Fruit fly (Drosophila melanogaster) whole organism, wandering third instar larva: ENCODE measurements around the gene CG31817.

Experiments used
- Abd-B ChIP-seq: fragments of >200 bp; optimal IDR thresholded peaks from 2 replicates; lab custom pipeline; 2017; ENCODE audit warnings: missing biosample characterization, missing genetic modification characterization
- CG32264 ChIP-seq: fragments of 200-800 bp; sonication (Bioruptor generic); optimal IDR thresholded peaks from 2 replicates; lab custom pipeline; 2016; ENCODE audit warnings: missing biosample characterization, missing genetic modification characterization
- CG9705 ChIP-seq: fragments of 200-800 bp; sonication (Bioruptor generic); optimal IDR thresholded peaks from 2 replicates; lab custom pipeline; 2018; ENCODE audit warnings: missing biosample characterization, mild to moderate bottlenecking, missing genetic modification characterization
- CrebA ChIP-seq: fragments of 200-800 bp; sonication (Bioruptor generic); optimal IDR thresholded peaks from 2 replicates; lab custom pipeline; 2016; ENCODE audit warnings: missing biosample characterization, mild to moderate bottlenecking, missing genetic modification characterization, borderline replicate concordance
- Dfd ChIP-seq: fragments of >200 bp; optimal IDR thresholded peaks from 2 replicates; lab custom pipeline; 2017; ENCODE audit warnings: missing biosample characterization, missing genetic modification characterization
- Dif ChIP-seq: fragments of 200-275, 200-300 bp; sonication (Bioruptor generic); optimal IDR thresholded peaks from 2 replicates; lab custom pipeline; 2018; ENCODE audit warnings: missing biosample characterization, missing genetic modification characterization; ENCODE audit not compliant: partially characterized antibody
- GATAd ChIP-seq: sonication (Bioruptor generic); optimal IDR thresholded peaks from 2 replicates; lab custom pipeline; 2016; ENCODE audit warnings: missing biosample characterization, missing genetic modification characterization
- HLH106 ChIP-seq: fragments of 200-800 bp; optimal IDR thresholded peaks from 3 replicates; lab custom pipeline; 2019; ENCODE audit warnings: missing biosample characterization, mild to moderate bottlenecking, missing genetic modification characterization, moderate library complexity
- Hnf4 ChIP-seq: fragments of 200-800 bp; sonication (Bioruptor generic); optimal IDR thresholded peaks from 2 replicates; lab custom pipeline; 2016; ENCODE audit warnings: missing biosample characterization, mild to moderate bottlenecking, missing genetic modification characterization
- Hr78 ChIP-seq: fragments of >200 bp; optimal IDR thresholded peaks from 2 replicates; lab custom pipeline; 2017; ENCODE audit warnings: missing biosample characterization, missing genetic modification characterization
- Hr83 ChIP-seq: fragments of 200-300 bp; sonication (Bioruptor generic); optimal IDR thresholded peaks from 2 replicates; lab custom pipeline; 2016; ENCODE audit warnings: missing biosample characterization, mild to moderate bottlenecking, missing genetic modification characterization, moderate library complexity; ENCODE audit not compliant: poor library complexity, severe bottlenecking
- Jra ChIP-seq: sonication (Bioruptor generic); optimal IDR thresholded peaks from 2 replicates; lab custom pipeline; 2016; ENCODE audit warnings: missing biosample characterization, missing genetic modification characterization
- Mio ChIP-seq: sonication (Bioruptor generic); optimal IDR thresholded peaks from 2 replicates; lab custom pipeline; 2016; ENCODE audit warnings: missing biosample characterization, missing genetic modification characterization
- Myc ChIP-seq: fragments of >200 bp; optimal IDR thresholded peaks from 2 replicates; lab custom pipeline; 2017
- N ChIP-seq: fragments of >200 bp; optimal IDR thresholded peaks from 2 replicates; lab custom pipeline; 2018; ENCODE audit warnings: missing biosample characterization, missing external identifiers, missing genetic modification characterization
- OdsH ChIP-seq: fragments of 200-800 bp; sonication (Bioruptor generic); optimal IDR thresholded peaks from 2 replicates; lab custom pipeline; 2016; ENCODE audit warnings: missing biosample characterization, mild to moderate bottlenecking, missing genetic modification characterization
- Rel ChIP-seq, 2 experiments: fragments of 200-800 bp; sonication (Bioruptor generic) in 1 of 2; optimal IDR thresholded peaks; 2 replicates in 1 of 2; 3 replicates in 1 of 2; lab custom pipeline; 2016 to 2019; ENCODE audit warnings: mild to moderate bottlenecking in 2 of 2, missing biosample characterization in 2 of 2, missing genetic modification characterization in 2 of 2, moderate library complexity in 1 of 2
- Sp1 ChIP-seq: fragments of 200-800 bp; sonication (Bioruptor generic); optimal IDR thresholded peaks from 3 replicates; lab custom pipeline; 2019; ENCODE audit warnings: missing biosample characterization, mild to moderate bottlenecking, missing genetic modification characterization, moderate library complexity
- Vsx2 ChIP-seq: fragments of 200-300, 225-300 bp; sonication (Bioruptor generic); optimal IDR thresholded peaks from 2 replicates; lab custom pipeline; 2018; ENCODE audit warnings: missing biosample characterization, missing genetic modification characterization; ENCODE audit not compliant: partially characterized antibody
- br ChIP-seq: fragments of 200-800 bp; sonication (Bioruptor generic); optimal IDR thresholded peaks from 2 replicates; lab custom pipeline; 2016; ENCODE audit warnings: missing biosample characterization, missing genetic modification characterization
- brk ChIP-seq: fragments of 200-800 bp; sonication (Bioruptor generic); optimal IDR thresholded peaks from 2 replicates; lab custom pipeline; 2016; ENCODE audit warnings: missing biosample characterization, mild to moderate bottlenecking, missing genetic modification characterization
- dl ChIP-seq, 2 experiments: fragments of 175-275, 200-275 bp in 1 of 2; fragments of 200-275 bp in 1 of 2; sonication (Bioruptor generic); optimal IDR thresholded peaks; lab custom pipeline; 2018; ENCODE audit warnings: mild to moderate bottlenecking in 2 of 2, missing biosample characterization in 2 of 2, missing genetic modification characterization in 2 of 2, moderate library complexity in 2 of 2; ENCODE audit not compliant: partially characterized antibody in 2 of 2, insufficient read depth in 1 of 2
- dmrt93B ChIP-seq: fragments of 200-800 bp; sonication (Bioruptor generic); optimal IDR thresholded peaks from 2 replicates; lab custom pipeline; 2018; ENCODE audit warnings: missing biosample characterization, mild to moderate bottlenecking, missing genetic modification characterization
- dsf ChIP-seq: sonication (Bioruptor generic); optimal IDR thresholded peaks from 2 replicates; lab custom pipeline; 2016; ENCODE audit warnings: missing biosample characterization, missing genetic modification characterization, borderline replicate concordance
- ey ChIP-seq: fragments of 200-800 bp; sonication (Bioruptor generic); optimal IDR thresholded peaks from 2 replicates; lab custom pipeline; 2016; ENCODE audit warnings: missing biosample characterization, missing genetic modification characterization
- foxo ChIP-seq, 2 experiments: fragments of 200-800 bp; sonication (Bioruptor generic); optimal IDR thresholded peaks; 2 replicates in 1 of 2; 3 replicates in 1 of 2; lab custom pipeline; 2016 to 2017; ENCODE audit warnings: missing biosample characterization in 2 of 2, missing genetic modification characterization in 2 of 2
- fru ChIP-seq: fragments of 200-800 bp; sonication (Bioruptor generic); optimal IDR thresholded peaks from 3 replicates; lab custom pipeline; 2016; ENCODE audit warnings: missing biosample characterization, mild to moderate bottlenecking, missing genetic modification characterization
- h ChIP-seq: fragments of 200-800 bp; sonication (Bioruptor generic); optimal IDR thresholded peaks from 3 replicates; lab custom pipeline; 2016; ENCODE audit warnings: missing biosample characterization, mild to moderate bottlenecking, missing genetic modification characterization
- jim ChIP-seq: fragments of 175-275, 200-325 bp; sonication (Bioruptor generic); optimal IDR thresholded peaks from 2 replicates; lab custom pipeline; 2016; ENCODE audit warnings: missing biosample characterization, mild to moderate bottlenecking, missing genetic modification characterization
- lola ChIP-seq: fragments of >200 bp; optimal IDR thresholded peaks from 2 replicates; lab custom pipeline; 2017; ENCODE audit warnings: missing biosample characterization, missing genetic modification characterization
- pan ChIP-seq: fragments of >200 bp; optimal IDR thresholded peaks from 2 replicates; lab custom pipeline; 2017
- psq ChIP-seq: fragments of 200-800 bp; sonication (Bioruptor generic); optimal IDR thresholded peaks from 3 replicates; lab custom pipeline; 2017; ENCODE audit warnings: missing biosample characterization, mild to moderate bottlenecking, missing genetic modification characterization, moderate library complexity
- rgr ChIP-seq: fragments of 200-800 bp; sonication (Bioruptor generic); optimal IDR thresholded peaks from 3 replicates; lab custom pipeline; 2016; ENCODE audit warnings: missing biosample characterization, mild to moderate bottlenecking, missing genetic modification characterization
- sage ChIP-seq: fragments of 200-800 bp; sonication (Bioruptor generic); optimal IDR thresholded peaks from 2 replicates; lab custom pipeline; 2016; ENCODE audit warnings: missing biosample characterization, mild to moderate bottlenecking, missing genetic modification characterization
- sv ChIP-seq: fragments of 200-800 bp; sonication (Bioruptor generic); optimal IDR thresholded peaks from 3 replicates; lab custom pipeline; 2016; ENCODE audit warnings: missing biosample characterization, missing genetic modification characterization
- tai ChIP-seq: sonication (Bioruptor generic); optimal IDR thresholded peaks from 2 replicates; lab custom pipeline; 2016; ENCODE audit warnings: missing biosample characterization, missing genetic modification characterization
- usp ChIP-seq: fragments of >200 bp; optimal IDR thresholded peaks from 2 replicates; lab custom pipeline; 2017; ENCODE audit warnings: missing biosample characterization, missing genetic modification characterization
- woc ChIP-seq: sonication (Bioruptor generic); optimal IDR thresholded peaks from 2 replicates; lab custom pipeline; 2016; ENCODE audit warnings: missing biosample characterization, mild to moderate bottlenecking, missing genetic modification characterization

CG31817 gene

dm6 chr2L:16356249-16357025, 18.8 kb upstream of the CG31817 start, which contains the start of gene CaBP1:
CaBP1 (minus strand) TSS chr2L:16356735.
- TF ChIP-seq Dfd (GFP tag; lab: Kevin White, UChicago) (no peak), sage (no peak), brk (peak; percentile 50), Jra (GFP tag; lab: Kevin White, UChicago) (peak; percentile 20), Myc (lab: Kevin White, UChicago) (peak; percentile 61), h (GFP tag; lab: Kevin White, UChicago) (peak; percentile 18), Rel (GFP tag; optimal IDR thresholded peaks at IDR 0.05; lab: Kevin White, UChicago) (no peak), Rel (tag; optimal IDR thresholded peaks at IDR 0.05; lab: Kevin White, UChicago) (peak; percentile 4), CG32264 (no peak), CrebA (GFP tag; lab: Kevin White, UChicago) (peak; percentile 79), Hnf4 (peak; percentile 20)

- TF ChIP-seq OdsH (GFP tag; lab: Kevin White, UChicago) = no peak
- TF ChIP-seq, all 38 proteins: peak for 0
Measured at dm6 chr2L:16353765-16354164, 16.1 kb upstream of the CG31817 start.

- TF ChIP-seq dmrt93B (GFP tag; lab: Kevin White, UChicago) (peak; percentile 37), Hr83 (GFP tag; lab: Kevin White, UChicago) (peak; percentile 28), woc (peak; percentile 40), Hr78 (GFP tag; lab: Kevin White, UChicago) (no peak), tai (GFP tag; lab: Kevin White, UChicago) (peak; percentile 62), Sp1 (peak; percentile 58), HLH106 (tag; lab: Kevin White, UChicago) (peak; percentile 69), brk (peak; percentile 75), N (GFP tag; lab: Kevin White, UChicago) (no peak), CrebA (GFP tag; lab: Kevin White, UChicago) (no peak), Hnf4 (peak; percentile 53), br (GFP tag; lab: Kevin White, UChicago) (no peak), CG32264 (no peak), foxo (GFP tag; optimal IDR thresholded peaks at IDR 0.05; lab: Kevin White, UChicago) (peak in 1 of 2 experiments; percentile 55), Myc (lab: Kevin White, UChicago) (no peak), psq (GFP tag; lab: Kevin White, UChicago) (peak; percentile 85), lola (GFP tag; lab: Kevin White, UChicago) (no peak), sage (peak; percentile 46), Jra (GFP tag; lab: Kevin White, UChicago) (no peak), rgr (GFP tag; lab: Kevin White, UChicago) (peak; percentile 47), h (GFP tag; lab: Kevin White, UChicago) (peak; percentile 36), OdsH (GFP tag; lab: Kevin White, UChicago) (peak; percentile 40), usp (GFP tag; lab: Kevin White, UChicago) (no peak), ey (GFP tag; lab: Kevin White, UChicago) (no peak), Dfd (GFP tag; lab: Kevin White, UChicago) (no peak), pan (no peak), Vsx2 (no peak), fru (peak; percentile 1), Mio (GFP tag; lab: Kevin White, UChicago) (no peak), Dif (GFP tag; lab: Kevin White, UChicago) (no peak), dsf (GFP tag; lab: Kevin White, UChicago) (no peak), dl (GFP tag; optimal IDR thresholded peaks at IDR 0.05; lab: Kevin White, UChicago; ENCODE audit: insufficient read depth in 1 of 2, partially characterized antibody in 2 of 2) (no peak), Rel (GFP tag; optimal IDR thresholded peaks at IDR 0.05; lab: Kevin White, UChicago) (no peak), Rel (tag; optimal IDR thresholded peaks at IDR 0.05; lab: Kevin White, UChicago) (peak; percentile 71), GATAd (GFP tag; lab: Kevin White, UChicago) (no peak), sv (peak; percentile 13), CG9705 (GFP tag; lab: Kevin White, UChicago) (peak; percentile 44), jim (GFP tag; lab: Kevin White, UChicago) (no peak), Abd-B (no peak)
Measured at dm6 chr2L:16352585-16353580, 15.2 kb upstream of the CG31817 start, which contains the start of the genes Hyls1, chif and CG4455. Hyls1 (minus strand) TSS chr2L:16352628. chif (minus strand) TSS chr2L:16352628. CG4455 (plus strand) TSS chr2L:16352934.
